Fruit fly (Drosophila melanogaster) ovary, adult (tissue): ENCODE results near the gene Obp93a.

ENCODE experiments used
- CG17801 ChIP-seq: fragments of 200-800 bp; optimal IDR thresholded peaks from 2 replicates; lab custom pipeline; 2019; ENCODE audit warnings: missing biosample characterization, mild to moderate bottlenecking, missing genetic modification characterization, moderate library complexity; ENCODE audit not compliant: partially characterized antibody

Gene Obp93a

DNA sequence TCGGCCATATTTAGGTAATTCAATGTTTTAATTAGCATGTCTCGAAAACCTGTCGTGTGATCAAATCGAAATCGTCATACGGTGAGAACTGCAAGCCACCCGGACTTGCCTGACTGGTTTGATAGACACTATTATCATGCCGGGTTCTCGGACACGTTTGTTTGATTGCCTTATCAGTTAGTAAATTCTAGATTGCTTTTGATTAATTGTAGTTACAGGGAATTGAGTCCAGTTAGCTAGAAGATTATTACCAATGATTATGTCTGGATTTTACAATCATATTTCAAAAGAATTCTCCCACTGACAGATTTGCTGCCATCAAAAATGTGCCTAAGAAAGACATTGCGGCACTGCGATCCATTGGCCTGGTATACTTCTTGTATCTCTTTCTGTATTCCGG lies 19.8 kb downstream of the Obp93a start:
- TF ChIP-seq CG17801 (GFP tag; lab: Kevin White, UChicago): no peak

DNA sequence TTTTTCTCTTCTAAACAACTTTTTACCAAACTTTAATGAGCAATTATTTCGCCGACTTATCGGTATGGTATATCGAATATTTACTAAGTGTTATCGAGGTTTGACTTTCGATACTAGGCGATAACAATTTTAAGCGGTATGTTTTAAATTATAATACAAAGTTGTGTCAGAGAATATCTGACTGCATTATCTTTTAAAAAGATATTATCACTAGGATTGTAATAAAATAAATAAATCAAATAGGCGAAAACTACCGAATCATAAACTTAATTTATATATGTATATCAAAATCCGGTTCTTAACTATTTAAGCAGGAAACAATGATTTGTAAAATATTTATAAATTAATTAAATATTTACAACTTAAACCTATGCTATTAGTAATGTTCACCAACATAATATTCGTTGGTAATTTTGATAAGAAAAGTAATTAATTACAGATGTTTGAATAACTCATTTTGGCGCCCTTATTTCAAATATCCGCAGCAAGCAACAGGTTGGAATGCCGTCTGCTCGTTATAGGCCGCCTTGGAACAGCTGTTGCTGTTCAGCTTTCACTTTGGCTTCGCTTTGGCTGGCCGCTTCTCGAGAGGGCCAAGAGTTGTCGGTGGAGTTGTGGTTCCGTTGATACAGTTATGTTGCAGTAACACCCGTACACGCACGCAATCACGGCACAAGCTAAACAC lies 21.5 kb downstream of the Obp93a start, which contains the start of the genes Sec15 and rtet:
Sec15 (minus strand) TSS at position 66 of the 685 bp plus-strand sequence.
rtet (plus strand) TSS at position 540 of the 685 bp plus-strand sequence.
- TF ChIP-seq CG17801 (GFP tag; lab: Kevin White, UChicago): peak; percentile 73

DNA sequence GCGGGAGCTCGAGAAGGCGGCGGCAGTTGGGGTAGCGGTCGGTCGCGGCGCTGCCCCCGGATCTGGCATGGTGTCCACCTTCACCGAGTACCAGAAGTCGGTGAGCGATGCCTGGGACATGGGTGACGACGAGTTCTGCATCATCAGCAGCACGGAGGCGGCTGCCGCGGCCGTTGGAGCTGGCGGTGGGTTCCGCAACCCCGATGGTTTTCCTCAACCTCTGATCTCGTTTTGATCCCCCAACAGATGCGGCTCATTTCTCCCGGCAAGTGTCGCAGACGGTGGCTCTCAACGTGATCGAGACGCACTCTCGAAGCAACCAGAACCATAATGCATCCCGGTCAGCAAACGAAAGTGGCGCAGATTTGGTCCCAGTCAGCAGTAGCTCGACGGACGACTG lies 27.0 kb downstream of the Obp93a start:
- TF ChIP-seq CG17801 (GFP tag; lab: Kevin White, UChicago): no peak

DNA sequence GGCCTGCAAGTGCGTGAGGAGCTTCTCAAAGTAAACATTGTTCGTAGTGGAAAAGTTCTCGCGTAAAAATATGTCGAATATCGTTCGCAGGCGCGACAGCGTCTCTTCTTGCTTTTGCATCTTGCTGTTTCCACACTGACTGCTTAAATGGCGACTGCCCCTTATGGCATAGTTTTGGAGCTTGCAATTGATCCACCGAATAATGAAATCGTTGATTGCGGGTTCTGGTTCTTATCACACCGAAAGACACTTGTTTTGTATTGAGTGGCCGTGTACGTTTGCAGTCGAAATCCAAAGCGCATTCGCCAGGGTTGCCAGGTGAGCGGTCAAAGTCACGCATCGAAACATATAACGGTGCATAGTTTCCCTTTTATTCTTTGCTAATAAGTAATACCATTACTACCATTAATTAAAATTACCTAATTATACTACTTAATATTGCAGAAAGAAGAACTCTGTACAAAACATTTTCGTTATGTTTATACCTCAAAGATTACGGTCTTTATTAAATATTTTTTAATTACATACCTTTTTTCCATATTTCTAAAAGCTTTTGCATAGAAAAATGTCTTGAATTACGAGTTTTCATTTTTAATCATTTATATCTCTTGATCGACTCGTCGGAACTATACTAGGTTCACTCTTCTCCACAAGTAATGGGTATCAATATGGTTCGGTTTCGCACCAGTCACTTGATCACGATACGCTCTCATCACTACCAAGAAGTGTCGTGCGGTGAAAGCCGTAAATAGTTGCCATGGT lies 27.9 kb downstream of the Obp93a start, which contains the start of the genes CG7044 and Tbc1d22:
CG7044 (minus strand) TSS at position 266 of the 762 bp plus-strand sequence.
Tbc1d22 (plus strand) TSS at position 747 of the 762 bp plus-strand sequence.
- TF ChIP-seq CG17801 (GFP tag; lab: Kevin White, UChicago): peak; percentile 15

DNA sequence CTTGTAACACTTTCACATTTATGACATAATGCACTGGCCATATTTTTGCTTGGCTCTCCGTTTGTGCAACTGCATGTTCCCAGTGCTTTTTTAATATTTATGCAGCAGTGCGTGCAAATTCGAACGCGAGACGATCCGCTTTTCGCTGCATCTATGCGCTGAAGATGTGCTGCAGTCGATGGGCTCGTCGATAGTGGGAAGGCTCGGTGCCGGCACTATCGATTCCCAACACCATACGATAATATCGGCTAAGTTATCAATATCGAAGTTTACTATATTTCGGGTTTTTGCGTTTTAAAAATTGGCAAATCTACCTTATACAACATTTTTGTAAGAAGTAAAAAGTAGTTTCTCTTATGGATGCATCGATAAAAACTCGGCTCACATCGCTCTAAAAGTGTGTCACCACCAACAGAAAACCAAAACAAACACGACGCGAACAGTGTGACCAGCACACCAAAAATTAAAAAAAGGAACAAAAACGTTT lies 31.8 kb downstream of the Obp93a start, which contains the start of gene RhoGAP93B:
RhoGAP93B (minus strand) TSS at position 197 of the 487 bp plus-strand sequence.
- TF ChIP-seq CG17801 (GFP tag; lab: Kevin White, UChicago): peak; percentile 95

DNA sequence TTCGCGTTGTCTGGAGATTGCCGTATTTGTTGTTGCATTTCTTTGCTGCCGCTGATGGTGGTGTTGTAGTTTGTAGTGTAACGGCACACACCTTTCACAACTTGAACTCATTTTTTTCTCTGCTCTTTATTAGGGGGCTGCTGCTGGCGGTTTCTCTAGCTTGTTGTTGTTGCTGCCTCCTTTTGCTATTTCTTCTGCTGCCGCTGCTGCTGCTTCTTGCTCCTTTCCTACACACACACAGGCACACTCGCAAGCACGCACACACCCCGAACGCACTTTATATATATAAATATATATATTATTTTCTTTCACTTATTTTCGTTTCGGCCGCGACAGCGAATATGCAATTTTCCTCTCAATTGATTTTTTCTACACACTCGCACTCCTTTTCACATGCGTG lies 32.4 kb downstream of the Obp93a start:
- no peak for TF ChIP-seq CG17801 (GFP tag; lab: Kevin White, UChicago)

DNA sequence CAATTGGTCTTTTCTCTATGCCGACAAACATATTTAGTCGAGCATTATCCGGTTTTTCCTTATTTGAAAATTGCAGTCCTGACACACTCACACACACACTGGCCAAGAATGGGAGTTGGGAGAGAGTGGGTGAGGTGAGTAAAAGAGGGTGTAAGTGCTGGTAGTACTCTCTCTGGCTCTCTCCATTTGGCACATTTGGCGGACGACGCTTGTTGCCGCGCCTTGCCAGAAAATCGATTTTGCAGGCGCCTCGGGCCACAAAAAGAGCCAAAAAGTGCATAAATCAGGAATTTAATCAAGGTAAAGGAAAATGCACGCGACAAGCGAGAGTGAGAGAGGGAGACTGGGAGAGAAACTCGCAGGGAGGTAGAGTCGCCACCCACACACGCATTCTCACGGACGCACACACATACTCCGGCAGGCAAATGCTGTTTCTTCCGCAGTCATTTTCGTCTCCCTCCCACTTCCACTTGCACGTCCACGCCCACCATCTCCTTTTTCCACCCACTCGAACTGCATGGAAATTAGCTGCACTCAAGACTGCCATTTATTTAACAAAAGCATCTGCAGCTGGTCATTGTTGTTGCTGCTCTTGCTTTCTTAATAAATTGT lies 32.9 kb downstream of the Obp93a start:
- TF ChIP-seq CG17801 (GFP tag; lab: Kevin White, UChicago): no peak

DNA sequence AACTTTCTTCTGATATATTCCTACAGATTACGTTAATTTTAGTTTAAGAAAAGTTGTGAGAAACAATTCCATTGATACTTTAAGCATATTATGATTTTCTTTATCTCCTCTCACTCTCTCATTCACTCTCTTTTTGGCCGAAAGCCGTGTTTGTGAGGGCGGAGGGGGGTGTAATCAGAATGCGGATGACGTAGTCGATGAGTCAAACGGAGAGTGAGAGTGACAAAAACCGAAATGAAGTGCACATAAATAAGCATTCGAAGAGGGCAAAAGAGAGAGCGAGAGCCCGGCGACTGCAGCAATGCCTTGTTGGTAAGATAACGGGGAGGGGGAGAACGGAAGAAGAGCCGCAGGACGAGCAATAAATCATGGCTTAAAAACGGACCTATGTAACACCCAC lies 35.2 kb downstream of the Obp93a start:
- no peak for TF ChIP-seq CG17801 (GFP tag; lab: Kevin White, UChicago)

DNA sequence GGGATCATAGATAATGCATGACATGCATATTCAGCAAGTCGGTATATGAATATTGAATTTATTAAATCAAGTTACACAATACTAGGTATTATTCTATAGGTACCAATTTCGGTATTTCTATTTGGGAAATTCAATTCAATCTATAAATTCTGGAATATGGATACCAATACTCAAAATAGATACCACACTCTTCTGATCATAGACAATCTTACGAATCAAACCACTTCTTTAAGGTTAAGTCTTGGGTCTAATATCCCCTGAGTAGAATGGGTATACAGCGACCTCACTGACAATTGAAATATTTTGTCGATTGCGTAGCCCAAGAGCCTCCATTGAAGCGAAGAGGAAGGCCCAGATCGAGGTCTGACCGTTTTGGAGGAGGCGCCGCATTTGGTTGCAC lies 36.7 kb downstream of the Obp93a start:
- no peak for TF ChIP-seq CG17801 (GFP tag; lab: Kevin White, UChicago)

DNA sequence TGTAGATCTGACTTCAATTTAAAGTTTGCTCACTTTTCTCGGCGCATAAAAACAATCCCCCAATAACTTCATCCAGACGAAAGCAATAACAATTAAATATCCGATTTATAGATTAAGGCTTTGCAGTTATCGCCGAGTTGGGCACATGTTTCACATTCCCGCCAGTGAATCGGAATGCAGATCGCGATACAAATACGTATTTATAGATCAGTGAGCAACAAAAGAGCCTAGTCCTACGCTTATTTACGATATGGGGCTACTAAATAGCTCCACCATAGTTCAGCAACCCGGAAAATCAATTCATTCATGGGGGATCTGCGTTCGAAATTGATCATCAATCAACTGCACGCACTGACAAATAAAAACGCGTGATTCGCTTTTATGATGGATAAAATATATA lies 37.5 kb downstream of the Obp93a start:
- no peak for TF ChIP-seq CG17801 (GFP tag; lab: Kevin White, UChicago)

DNA sequence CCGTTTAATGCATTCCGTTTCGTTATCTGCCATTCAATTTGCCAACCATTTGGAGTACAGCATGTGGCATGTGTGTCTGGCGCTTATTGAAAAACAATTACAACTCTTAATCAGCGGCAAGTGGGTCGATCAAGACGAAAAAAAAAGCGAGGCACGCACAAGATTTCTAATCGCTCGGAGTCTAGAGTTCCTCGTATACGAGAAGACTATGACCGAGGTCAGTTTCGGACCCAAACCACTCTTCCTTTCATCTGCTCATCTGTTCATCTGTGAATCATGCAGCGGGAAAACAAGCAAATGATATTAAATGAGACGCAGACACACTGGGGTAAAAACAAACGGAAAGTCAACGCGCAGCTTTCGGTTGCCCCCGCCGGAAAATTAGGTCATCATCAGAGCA lies 38.0 kb downstream of the Obp93a start:
- TF ChIP-seq CG17801 (GFP tag; lab: Kevin White, UChicago): no peak

DNA sequence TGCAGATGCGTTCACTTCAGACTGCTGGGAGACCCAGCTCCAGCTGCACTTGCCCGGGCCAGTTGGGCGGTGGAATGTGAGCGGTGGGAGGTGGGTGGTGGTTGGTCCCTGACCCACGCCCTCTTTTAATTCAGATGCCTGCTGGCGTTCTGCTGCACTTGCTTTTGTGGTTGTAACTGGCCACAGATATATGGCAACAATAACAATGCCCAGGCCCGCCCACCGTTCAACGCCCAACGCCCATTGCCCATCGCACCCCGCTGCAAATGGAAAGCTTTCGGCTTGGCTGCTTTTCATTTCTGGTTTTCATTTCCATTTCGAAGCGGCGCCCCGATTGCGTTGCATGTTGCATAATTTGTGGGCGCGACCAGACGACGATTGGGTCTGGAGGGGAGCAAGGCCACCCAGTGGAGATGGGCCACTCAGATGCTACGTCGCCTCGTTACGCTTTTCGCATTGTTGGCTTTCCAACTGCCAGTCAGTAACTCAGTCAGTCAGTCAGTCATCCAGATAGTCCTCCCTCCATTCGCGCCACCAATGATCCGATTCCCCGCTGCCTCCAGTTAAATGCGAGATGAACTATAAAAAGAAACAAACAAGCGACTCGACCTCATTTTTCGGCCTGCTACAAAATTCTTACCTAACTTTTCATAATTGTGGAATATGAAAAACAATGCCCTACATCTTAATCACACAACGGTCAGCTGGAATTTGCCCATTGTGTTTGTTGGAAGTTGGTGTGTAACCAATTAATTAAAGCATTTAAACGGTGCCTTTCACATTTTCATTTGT lies 39.1 kb downstream of the Obp93a start:
- TF ChIP-seq CG17801 (GFP tag; lab: Kevin White, UChicago): no peak

DNA sequence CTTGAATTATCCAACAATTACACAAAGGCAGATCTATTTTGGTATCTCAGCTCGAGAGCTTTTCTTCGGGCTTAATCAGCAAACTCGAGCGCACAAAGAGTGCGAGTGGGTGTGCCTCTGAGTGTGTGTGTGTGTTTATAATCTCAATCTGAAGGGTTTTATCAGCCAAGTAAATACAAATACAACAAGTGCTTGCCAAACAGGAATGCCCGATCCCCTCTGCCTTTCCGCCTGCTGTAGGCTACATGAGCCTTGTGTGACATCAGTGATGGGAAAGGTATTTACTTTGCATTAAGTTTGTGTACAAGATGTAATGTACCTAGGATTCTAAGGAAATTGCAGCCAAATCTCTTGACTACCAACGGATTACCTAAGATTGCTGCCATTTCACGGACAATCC lies 40.1 kb downstream of the Obp93a start:
- TF ChIP-seq CG17801 (GFP tag; lab: Kevin White, UChicago): no peak

DNA sequence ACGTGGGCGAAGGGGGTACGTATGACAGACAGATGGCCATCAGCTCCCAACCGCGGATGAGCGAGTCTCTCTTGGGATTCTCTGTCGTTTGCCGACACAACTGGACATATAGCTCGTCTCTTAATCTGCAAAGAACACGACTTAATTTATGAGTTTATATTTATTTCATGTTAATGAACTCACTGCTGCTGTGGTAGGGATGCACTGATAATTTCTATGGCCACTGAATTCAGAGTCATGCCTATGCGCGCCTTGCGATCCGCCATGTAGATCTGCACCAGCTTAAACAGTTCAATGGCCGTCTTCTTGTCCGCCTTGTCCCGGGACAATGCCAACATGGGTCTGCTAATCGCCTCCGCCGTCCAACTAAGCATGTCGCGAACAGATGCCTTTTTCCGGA lies 44.5 kb downstream of the Obp93a start:
- TF ChIP-seq CG17801 (GFP tag; lab: Kevin White, UChicago): no peak
